Worm (Caenorhabditis elegans): ENCODE results near the gene sms-3.

Gene sms-3

ce11 chrIII:1618915-1619314, 18.0 kb upstream of the sms-3 start, which contains the start of gene Y22D7AL.10 (continued):
- TF ChIP-seq F23B12.7 (tag; optimal IDR thresholded peaks at IDR 0.05; ENCODE audit: insufficient read depth) (peak; percentile 91), ceh-100 (GFP tag; IDR thresholded peaks at IDR 0.05) (peak; percentile 92), hmg-1.2 (GFP tag; IDR thresholded peaks at IDR 0.05) (peak; percentile 88), mel-28 (tag; optimal IDR thresholded peaks at IDR 0.05; ENCODE audit: borderline replicate concordance) (peak; percentile 87), lin-35 (GFP tag; optimal IDR thresholded peaks at IDR 0.05) (peak; percentile 72 to 95 (median 94)), B0019.2 (GFP tag; conservative IDR thresholded peaks at IDR 0.05) (peak; percentile 91), ceh-79 (tag; optimal IDR thresholded peaks at IDR 0.05) (peak; percentile 95), lin-54 (GFP tag; optimal IDR thresholded peaks at IDR 0.05) (peak; percentile 98), ceh-91 (GFP tag; IDR thresholded peaks at IDR 0.05) (peak; percentile 96), zfh-2 (GFP tag; conservative IDR thresholded peaks at IDR 0.05) (peak; percentile 99), B0261.1 (tag; optimal IDR thresholded peaks at IDR 0.05) (peak; percentile 51), ZK185.1 (tag; optimal IDR thresholded peaks at IDR 0.05; ENCODE audit: poor library complexity, severe bottlenecking) (peak; percentile 97), pha-4 (tag; optimal IDR thresholded peaks at IDR 0.05) (peak; percentile 73), ztf-28 (GFP tag; IDR thresholded peaks at IDR 0.05) (peak; percentile 93), tbp1 (GFP tag; optimal IDR thresholded peaks at IDR 0.05) (peak; percentile 80), somi-1 (GFP tag; optimal IDR thresholded peaks at IDR 0.05) (peak; percentile 96), F49E8.2 (tag; optimal IDR thresholded peaks at IDR 0.05; ENCODE audit: insufficient read depth) (peak; percentile 96), nhr-120 (GFP tag; IDR thresholded peaks at IDR 0.05) (0 out of 2 replicates have a peak, but pooled peaks have one; percentile 70), ztf-3 (GFP tag; optimal IDR thresholded peaks at IDR 0.05) (peak; percentile 83), madf-3 (GFP tag; IDR thresholded peaks at IDR 0.05) (peak; percentile 96), bed-1 (GFP tag; IDR thresholded peaks at IDR 0.05) (no peak), nhr-90 (tag; optimal IDR thresholded peaks at IDR 0.05) (peak; percentile 82), Y95B8A.8 (GFP tag; IDR thresholded peaks at IDR 0.05) (peak; percentile 99), Y67H2A.10 (GFP tag; conservative IDR thresholded peaks at IDR 0.05) (peak; percentile 94), nhr-179 (tag; optimal IDR thresholded peaks at IDR 0.05) (no peak), snpc-1.3 (tag; optimal IDR thresholded peaks at IDR 0.05; ENCODE audit: insufficient read depth) (peak; percentile 90), B0336.3 (GFP tag; IDR thresholded peaks at IDR 0.05) (peak; percentile 100), cebp-1 (GFP tag; IDR thresholded peaks at IDR 0.05) (peak; percentile 77), cebp-1 (tag; optimal IDR thresholded peaks at IDR 0.05) (peak; percentile 96), lag-1 (GFP tag; IDR thresholded peaks at IDR 0.05) (0 out of 2 replicates have a peak, but pooled peaks have one; percentile 56), nfyb-1 (GFP tag; IDR thresholded peaks at IDR 0.05) (peak; percentile 100), C06A6.2 (GFP tag; conservative IDR thresholded peaks at IDR 0.05) (peak; percentile 100), mxl-1 (tag; optimal IDR thresholded peaks at IDR 0.05) (no peak), ceh-40 (GFP tag; IDR thresholded peaks at IDR 0.05) (0 out of 2 replicates have a peak, but pooled peaks have one; percentile 44), F39B2.1 (GFP tag; IDR thresholded peaks at IDR 0.05) (peak; percentile 91), mcd-1 (GFP tag; IDR thresholded peaks at IDR 0.05) (peak; percentile 98), hsf-1 (GFP tag; IDR thresholded peaks at IDR 0.05) (peak; percentile 99), D2030.7 (GFP tag; IDR thresholded peaks at IDR 0.05) (peak; percentile 99), ccch-3 (GFP tag; optimal IDR thresholded peaks at IDR 0.05) (peak; percentile 24), sea-2 (GFP tag; IDR thresholded peaks at IDR 0.05) (peak; percentile 68; the same call in 1 of the 2 replicates), K12H6.12 (tag; optimal IDR thresholded peaks at IDR 0.05) (peak; percentile 97), lsl-1 (GFP tag; optimal IDR thresholded peaks at IDR 0.05) (peak; percentile 92), pbrm-1 (GFP tag; IDR thresholded peaks at IDR 0.05) (peak; percentile 99), attf-6 (GFP tag; IDR thresholded peaks at IDR 0.05) (peak; percentile 87), B0035.1 (tag; optimal IDR thresholded peaks at IDR 0.05) (peak; percentile 94), F57A8.1 (GFP tag; optimal IDR thresholded peaks at IDR 0.05) (peak; percentile 81), F22D6.2 (tag; optimal IDR thresholded peaks at IDR 0.05) (peak; percentile 87), madf-10 (tag; optimal IDR thresholded peaks at IDR 0.05) (peak; percentile 92)

Data from whole organism, young adult.